ENCODE assay signal across 1 fruit fly cellular context in the genomic region with DNA sequence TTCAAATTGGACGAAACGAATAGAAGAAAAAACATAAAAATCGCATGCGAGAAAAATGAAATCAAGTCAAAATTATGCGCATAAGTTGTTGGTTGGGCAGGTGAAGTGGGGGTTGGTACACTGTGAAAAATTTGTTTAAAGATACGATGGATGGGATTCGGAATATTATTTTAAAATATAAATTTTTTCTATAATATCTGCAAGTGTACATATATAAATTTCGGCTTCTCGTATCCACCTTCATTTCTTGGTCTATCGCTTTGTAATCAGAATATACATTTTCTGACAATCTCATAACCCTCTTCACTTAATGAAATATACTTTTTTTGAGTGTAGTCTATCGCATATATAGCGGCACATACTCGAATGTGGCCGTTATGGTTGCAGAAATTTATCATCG.
A peak's percentile ranks its signal among the peaks of the same experiment; 100 is the strongest.
TF ChIP-seq lines count a peak whose summit lies in the region.

No protein-coding gene starts in this region.

TF ChIP-seq in whole organism, embryonic, 481 proteins besides CTCF, POLR2A, EP300 and RAD21 (continued from another document):
- TF ChIP-seq CG14860 (GFP tag; IDR thresholded peaks at IDR 0.05; lab: Robert Waterston, UW; ENCODE audit: partially characterized antibody): no peak
- peak; percentile 57 for TF ChIP-seq dmrt99B (tag; optimal IDR thresholded peaks at IDR 0.05; lab: Kevin White, UChicago)
- peak; percentile 24 for TF ChIP-seq CG7839 (tag; optimal IDR thresholded peaks at IDR 0.05; lab: Kevin White, UChicago)
